Fruit fly (Drosophila melanogaster) whole organism, pupa: ENCODE results near the gene CG13599.

Experiments used
- CG10348 ChIP-seq: fragments of 200-800 bp; sonication (Bioruptor generic); IDR thresholded peaks from 2 replicates; pipeline ENCODE4 v1.3.6; 2022; ENCODE audit warnings: missing biosample characterization, missing genetic modification characterization
- CG12605 ChIP-seq: fragments of 200-800 bp; sonication (Bioruptor generic); IDR thresholded peaks from 2 replicates; pipeline ENCODE4 v1.3.6; 2022; ENCODE audit warnings: missing biosample characterization, missing genetic modification characterization
- CG13204 ChIP-seq: fragments of 200-800 bp; sonication (Bioruptor generic); optimal IDR thresholded peaks from 2 replicates; lab custom pipeline; 2018; ENCODE audit warnings: missing biosample characterization, mild to moderate bottlenecking, missing genetic modification characterization, moderate library complexity
- CG14655 ChIP-seq: fragments of 200-800 bp; sonication (Bioruptor generic); optimal IDR thresholded peaks from 3 replicates; lab custom pipeline; 2017; ENCODE audit warnings: mild to moderate bottlenecking, missing biosample characterization, missing genetic modification reagents, missing genetic modification characterization
- CG15710 ChIP-seq: fragments of 200-800 bp; sonication (Bioruptor generic); optimal IDR thresholded peaks from 2 replicates; lab custom pipeline; 2018; ENCODE audit warnings: missing biosample characterization, mild to moderate bottlenecking, missing genetic modification characterization, moderate library complexity
- EcR ChIP-seq: fragments of 200-800 bp; sonication (Bioruptor generic); optimal IDR thresholded peaks from 3 replicates; lab custom pipeline; 2019; ENCODE audit warnings: missing biosample characterization, missing genetic modification characterization, mild to moderate bottlenecking, moderate library complexity, missing genetic modification reagents
- Ets98B ChIP-seq: fragments of 200-800 bp; sonication (Bioruptor generic); IDR thresholded peaks from 2 replicates; pipeline ENCODE4 v1.3.6; 2022; ENCODE audit warnings: missing biosample characterization, missing genetic modification characterization
- Pif1B ChIP-seq: fragments of 200-800 bp; sonication (Bioruptor generic); optimal IDR thresholded peaks from 3 replicates; lab custom pipeline; 2016; ENCODE audit warnings: missing biosample characterization, missing genetic modification characterization
- fd96Ca ChIP-seq: fragments of 200-800 bp; sonication (Bioruptor generic); IDR thresholded peaks from 3 replicates; pipeline ENCODE4 v1.3.6; 2022; ENCODE audit warnings: missing biosample characterization, missing genetic modification characterization

- TF ChIP-seq Pif1B (GFP tag; lab: Kevin White, UChicago) (no peak), EcR (GFP tag; lab: Kevin White, UChicago) (no peak), Ets98B (no peak), CG14655 (no peak), CG10348 (GFP tag; lab: Robert Waterston, UW) (no peak), CG12605 (GFP tag; lab: Robert Waterston, UW) (no peak), CG13204 (no peak), CG15710 (tag; lab: Kevin White, UChicago) (no peak), fd96Ca (GFP tag; lab: Robert Waterston, UW) (no peak)
Measured at dm6 chr3R:23920387-23920786, 11.1 kb upstream of the CG13599 start.
